Worm (Caenorhabditis elegans) whole organism, mixed stage, embryonic: Measurements from ENCODE around the gene rif-1.1.

Experiments
- drap-1 ChIP-seq: fragments of 200-800 bp; sonication (Bioruptor generic); optimal IDR thresholded peaks from 3 replicates; lab custom pipeline; 2018; ENCODE audit warnings: mild to moderate bottlenecking, missing genetic modification characterization, missing compliant biosample characterization
- lsy-2 ChIP-seq: fragments of 150-350 bp; optimal IDR thresholded peaks from 2 replicates; lab custom pipeline; 2014; ENCODE audit warnings: missing biosample characterization, missing genetic modification characterization
- mep-1 ChIP-seq: fragments of 150-350 bp; optimal IDR thresholded peaks from 2 replicates; lab custom pipeline; 2017; ENCODE audit warnings: missing biosample characterization, missing genetic modification reagents, missing genetic modification characterization, inconsistent platforms
- nhr-237 ChIP-seq: fragments of 150-350 bp; optimal IDR thresholded peaks from 2 replicates; lab custom pipeline; 2014; ENCODE audit warnings: missing biosample characterization, missing genetic modification characterization
- nhr-28 ChIP-seq: fragments of 150-350 bp; optimal IDR thresholded peaks from 2 replicates; lab custom pipeline; 2014; ENCODE audit warnings: missing biosample characterization, missing genetic modification characterization
- pha-4 ChIP-seq: fragments of 150-350 bp; optimal IDR thresholded peaks from 2 replicates; lab custom pipeline; 2018; ENCODE audit warnings: missing biosample characterization, missing genetic modification reagents, missing genetic modification characterization
- unc-39 ChIP-seq: fragments of 150-350 bp; optimal IDR thresholded peaks from 2 replicates; lab custom pipeline; 2014; ENCODE audit warnings: missing biosample characterization, missing genetic modification characterization
- ztf-11 ChIP-seq: fragments of 150-350 bp; optimal IDR thresholded peaks from 2 replicates; lab custom pipeline; 2014; ENCODE audit warnings: missing biosample characterization, missing genetic modification characterization

ce11 chrIV:17453996-17454395 lies 7.1 kb downstream of the rif-1.1 start:
- no peak for TF ChIP-seq mep-1 (tag; lab: Kevin White, UChicago)
- no peak for TF ChIP-seq nhr-28 (tag; lab: Kevin White, UChicago)
- TF ChIP-seq drap-1 (GFP tag; lab: Kevin White, UChicago) = no peak
- TF ChIP-seq lsy-2 (tag; lab: Kevin White, UChicago) = no peak
- TF ChIP-seq pha-4 (tag; lab: Kevin White, UChicago) = no peak
- TF ChIP-seq ztf-11 = no peak
- no peak for TF ChIP-seq nhr-237 (tag; lab: Kevin White, UChicago)
- no peak for TF ChIP-seq unc-39 (tag; lab: Kevin White, UChicago)
